Fruit fly (Drosophila melanogaster) whole organism, adult: ENCODE results near the gene Tpt.

Source experiments
- CG11617 ChIP-seq: fragments of 200-800 bp; sonication (Bioruptor generic); optimal IDR thresholded peaks from 2 replicates; lab custom pipeline; 2017; ENCODE audit warnings: mild to moderate bottlenecking, missing biosample characterization, missing genetic modification reagents, missing genetic modification characterization
- CG12768 ChIP-seq: fragments of 200-800 bp; sonication (Bioruptor generic); optimal IDR thresholded peaks from 2 replicates; lab custom pipeline; 2017; ENCODE audit warnings: missing biosample characterization, missing genetic modification characterization, mild to moderate bottlenecking, moderate library complexity, missing genetic modification reagents
- CG14711 ChIP-seq: fragments of 200-800 bp; sonication (Bioruptor generic); optimal IDR thresholded peaks from 2 replicates; lab custom pipeline; 2018; ENCODE audit warnings: missing biosample characterization, mild to moderate bottlenecking, missing genetic modification characterization, moderate library complexity
- CG1620 ChIP-seq: fragments of 200-800 bp; sonication (Bioruptor generic); optimal IDR thresholded peaks from 2 replicates; lab custom pipeline; 2016; ENCODE audit warnings: missing biosample characterization, missing genetic modification characterization
- CG33017 ChIP-seq: fragments of 200-800 bp; sonication (Bioruptor generic); optimal IDR thresholded peaks from 2 replicates; lab custom pipeline; 2018; ENCODE audit warnings: missing biosample characterization, mild to moderate bottlenecking, missing genetic modification characterization, moderate library complexity
- CG5204 ChIP-seq: fragments of 200-800 bp; sonication (Bioruptor generic); optimal IDR thresholded peaks from 2 replicates; lab custom pipeline; 2016; ENCODE audit warnings: missing biosample characterization, missing genetic modification characterization
- CG7045 ChIP-seq: fragments of 200-800 bp; sonication (Bioruptor generic); optimal IDR thresholded peaks from 2 replicates; lab custom pipeline; 2017; ENCODE audit warnings: missing biosample characterization, mild to moderate bottlenecking, missing genetic modification characterization
- CG7101 ChIP-seq: fragments of 200-800 bp; sonication (Bioruptor generic); optimal IDR thresholded peaks from 2 replicates; lab custom pipeline; 2018; ENCODE audit warnings: missing biosample characterization, mild to moderate bottlenecking, missing genetic modification characterization, moderate library complexity
- Clk ChIP-seq: fragments of 200-800 bp; sonication (Bioruptor generic); optimal IDR thresholded peaks from 2 replicates; lab custom pipeline; 2017; ENCODE audit warnings: missing biosample characterization, missing genetic modification characterization
- Crg-1 ChIP-seq: fragments of 200-800 bp; sonication (Bioruptor generic); optimal IDR thresholded peaks from 2 replicates; lab custom pipeline; 2016; ENCODE audit warnings: missing biosample characterization, missing genetic modification characterization
- Hr96 ChIP-seq: fragments of 200-800 bp; sonication (Bioruptor generic); optimal IDR thresholded peaks from 2 replicates; lab custom pipeline; 2016; ENCODE audit warnings: missing biosample characterization, missing genetic modification characterization
- Mnt ChIP-seq: fragments of 200-800 bp; sonication (Bioruptor generic); optimal IDR thresholded peaks from 2 replicates; lab custom pipeline; 2016; ENCODE audit warnings: missing biosample characterization, mild to moderate bottlenecking, missing genetic modification characterization
- bab1 ChIP-seq: fragments of 200-800 bp; sonication (Bioruptor generic); optimal IDR thresholded peaks from 3 replicates; lab custom pipeline; 2019; ENCODE audit warnings: missing biosample characterization, mild to moderate bottlenecking, missing genetic modification characterization, moderate library complexity
- cic ChIP-seq: fragments of 200-800 bp; sonication (Bioruptor generic); optimal IDR thresholded peaks from 2 replicates; lab custom pipeline; 2017; ENCODE audit warnings: missing biosample characterization, mild to moderate bottlenecking, missing genetic modification characterization, moderate library complexity
- cnc ChIP-seq, 2 experiments: fragments of >200 bp; optimal IDR thresholded peaks; 2 replicates each; lab custom pipeline; 2017
- kay ChIP-seq: fragments of 200-800 bp; sonication (Bioruptor generic); peaks from one replicate; lab custom pipeline; 2016; ENCODE audit warnings: missing biosample characterization, missing genetic modification characterization, borderline replicate concordance
- ovo ChIP-seq: fragments of 200-800 bp; sonication (Bioruptor generic); optimal IDR thresholded peaks from 2 replicates; lab custom pipeline; 2016; ENCODE audit warnings: missing biosample characterization, missing genetic modification characterization
- pad ChIP-seq: fragments of 200-800 bp; sonication (Bioruptor generic); optimal IDR thresholded peaks from 3 replicates; lab custom pipeline; 2017; ENCODE audit warnings: missing biosample characterization, missing genetic modification characterization, mild to moderate bottlenecking, moderate library complexity, missing genetic modification reagents
- tj ChIP-seq: fragments of 200-800 bp; sonication (Bioruptor generic); optimal IDR thresholded peaks from 3 replicates; lab custom pipeline; 2017; ENCODE audit warnings: missing biosample characterization, mild to moderate bottlenecking, missing genetic modification characterization, moderate library complexity
- toe ChIP-seq: fragments of 200-800 bp; sonication (Bioruptor generic); optimal IDR thresholded peaks from 2 replicates; lab custom pipeline; 2016; ENCODE audit warnings: missing biosample characterization, missing genetic modification characterization

Tpt gene

DNA sequence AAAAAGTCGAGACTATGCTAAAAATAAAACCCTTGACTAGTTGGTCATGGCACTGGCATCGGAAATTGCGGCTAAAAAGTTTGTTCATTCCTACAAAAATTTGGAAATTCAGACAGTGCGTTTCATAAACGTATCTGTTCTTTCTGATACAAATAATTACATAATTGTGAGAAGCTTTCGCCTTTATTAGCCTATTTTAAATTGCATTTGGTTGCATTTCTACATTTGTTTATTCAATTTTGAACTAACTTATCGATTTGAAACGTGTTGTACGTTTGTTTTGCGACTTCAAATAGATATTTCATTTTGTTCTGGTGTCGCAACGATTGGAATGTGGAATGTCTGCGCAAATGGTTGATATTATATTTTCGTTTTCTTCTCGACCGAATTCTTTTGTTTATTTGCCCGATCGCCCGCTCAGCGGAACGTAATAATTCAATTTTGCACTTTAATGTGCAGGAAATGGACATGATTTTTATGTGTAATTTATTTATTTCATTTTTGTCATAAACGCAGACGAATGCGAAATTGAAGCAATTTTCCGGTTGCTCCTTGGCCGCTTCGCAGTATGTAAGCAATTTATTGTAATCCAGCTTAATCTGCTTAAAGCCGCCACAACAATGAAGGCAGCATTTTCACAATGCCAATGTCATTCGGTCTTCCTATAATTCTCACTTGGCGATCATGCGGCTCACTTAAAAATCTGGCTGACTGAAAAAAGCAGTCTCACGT lies 41.1 kb upstream of the Tpt start:
- TF ChIP-seq tj (GFP tag; lab: Kevin White, UChicago), result peak; percentile 98
- no peak for TF ChIP-seq cnc (optimal IDR thresholded peaks at IDR 0.05; lab: Kevin White, UChicago)

DNA sequence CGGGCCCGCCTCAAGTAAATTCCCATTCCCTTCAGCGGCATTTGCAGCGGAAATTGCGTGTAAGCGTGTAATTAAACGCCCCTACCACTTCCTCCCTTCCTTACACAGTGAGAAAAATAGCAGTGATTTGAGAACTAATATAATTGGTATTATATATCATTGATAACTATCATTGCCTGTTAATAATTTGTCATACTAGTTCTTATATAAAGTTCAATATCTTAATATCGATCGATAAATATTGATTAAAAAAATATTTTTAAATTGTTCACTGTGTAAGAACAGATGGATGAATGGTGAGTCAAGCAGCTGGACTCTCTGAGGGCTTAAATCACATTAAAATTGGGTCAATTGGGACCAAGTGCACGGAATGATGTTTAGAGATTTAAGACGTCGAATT lies 40.0 kb upstream of the Tpt start:
- TF ChIP-seq CG7101, result peak; percentile 29
- peak; percentile 3 for TF ChIP-seq CG11617
- TF ChIP-seq CG14711 (tag; lab: Kevin White, UChicago), result peak; percentile 61
- TF ChIP-seq bab1 (GFP tag; lab: Kevin White, UChicago), result peak; percentile 64
- TF ChIP-seq CG5204 (GFP tag; lab: Kevin White, UChicago), result no peak
- TF ChIP-seq Hr96, result no peak
- TF ChIP-seq cic (GFP tag; lab: Kevin White, UChicago), result peak; percentile 0

dm6 chr3L:8441745-8442575 lies 36.9 kb upstream of the Tpt start, which contains the start of gene Unr:
Gene Unr, minus strand, starts transcription at chr3L:8442381.
- TF ChIP-seq CG5204 (GFP tag; lab: Kevin White, UChicago) (no peak), cnc (optimal IDR thresholded peaks at IDR 0.05; lab: Kevin White, UChicago) (no peak), CG33017 (peak; percentile 71), Clk (GFP tag; lab: Kevin White, UChicago) (peak; percentile 38), CG7045 (peak; percentile 61), CG11617 (peak; percentile 79), tj (GFP tag; lab: Kevin White, UChicago) (peak; percentile 88), CG1620 (peak; percentile 94), Hr96 (no peak), bab1 (GFP tag; lab: Kevin White, UChicago) (peak; percentile 85), kay (GFP tag; lab: Kevin White, UChicago) (no peak), CG12768 (GFP tag; lab: Kevin White, UChicago) (peak; percentile 81), Mnt (GFP tag; lab: Kevin White, UChicago) (peak; percentile 80), toe (GFP tag; lab: Kevin White, UChicago) (no peak), pad (GFP tag; lab: Kevin White, UChicago) (peak; percentile 73), CG14711 (tag; lab: Kevin White, UChicago) (peak; percentile 65), ovo (GFP tag; lab: Kevin White, UChicago) (peak; percentile 79), Crg-1 (GFP tag; lab: Kevin White, UChicago) (peak; percentile 91), cic (GFP tag; lab: Kevin White, UChicago) (peak; percentile 96), CG7101 (peak; percentile 82)

- no peak for TF ChIP-seq CG5204 (GFP tag; lab: Kevin White, UChicago)
- TF ChIP-seq bab1 (GFP tag; lab: Kevin White, UChicago), result no peak
- TF ChIP-seq pad (GFP tag; lab: Kevin White, UChicago), result no peak
- TF ChIP-seq CG1620, result no peak
- peak; percentile 22 for TF ChIP-seq CG11617
- TF ChIP-seq Hr96, result no peak
- TF ChIP-seq CG7045, result peak; percentile 61
- peak; percentile 55 for TF ChIP-seq CG33017
- TF ChIP-seq cic (GFP tag; lab: Kevin White, UChicago), result no peak
- TF ChIP-seq toe (GFP tag; lab: Kevin White, UChicago), result no peak
- no peak for TF ChIP-seq CG14711 (tag; lab: Kevin White, UChicago)
- no peak for TF ChIP-seq Crg-1 (GFP tag; lab: Kevin White, UChicago)
- no peak for TF ChIP-seq cnc (optimal IDR thresholded peaks at IDR 0.05; lab: Kevin White, UChicago)
- TF ChIP-seq tj (GFP tag; lab: Kevin White, UChicago), result no peak
- no peak for TF ChIP-seq Mnt (GFP tag; lab: Kevin White, UChicago)
- TF ChIP-seq CG7101, result no peak
- peak; percentile 39 for TF ChIP-seq CG12768 (GFP tag; lab: Kevin White, UChicago)
- TF ChIP-seq ovo (GFP tag; lab: Kevin White, UChicago), result peak; percentile 49
- peak; percentile 96 for TF ChIP-seq kay (GFP tag; lab: Kevin White, UChicago)
- TF ChIP-seq Clk (GFP tag; lab: Kevin White, UChicago), result peak; percentile 10
Measured at dm6 chr3L:8440771-8441549, 35.9 kb upstream of the Tpt start.

dm6 chr3L:8440079-8440478 lies 35.0 kb upstream of the Tpt start:
- no peak for TF ChIP-seq CG33017

DNA sequence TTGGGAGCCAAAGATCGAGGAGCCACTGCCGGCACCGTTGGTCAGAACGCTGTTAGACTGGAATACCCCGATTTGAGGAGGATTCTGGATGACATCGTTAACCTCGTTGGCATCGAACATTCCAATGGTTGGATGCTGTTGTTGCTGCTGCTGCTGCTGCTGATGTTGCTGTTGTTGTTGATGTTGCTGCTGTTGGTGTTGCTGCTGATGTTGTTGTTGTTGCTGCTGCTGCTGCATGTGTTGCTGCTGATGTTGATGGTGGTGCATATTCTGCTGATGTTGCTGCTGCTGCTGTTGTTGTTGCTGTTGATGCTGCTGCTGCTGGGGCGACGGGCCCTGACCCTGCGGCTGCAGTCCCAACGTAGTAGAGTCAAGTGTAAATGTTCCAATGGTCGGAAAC lies 32.5 kb upstream of the Tpt start:
- TF ChIP-seq CG7101 (no peak), kay (GFP tag; lab: Kevin White, UChicago) (peak; percentile 21)
